Fruit fly (Drosophila melanogaster) whole organism, embryonic: ENCODE data around the gene CG32700.

Source experiments
- B-H2 ChIP-seq: fragments of 200-800 bp; sonication (Bioruptor generic); optimal IDR thresholded peaks from 2 replicates; lab custom pipeline; 2018; ENCODE audit warnings: missing biosample characterization, mild to moderate bottlenecking, missing genetic modification characterization
- BtbVII ChIP-seq: fragments of 200-800 bp; sonication (Bioruptor generic); optimal IDR thresholded peaks from 3 replicates; lab custom pipeline; 2017; ENCODE audit warnings: missing biosample characterization, mild to moderate bottlenecking, missing genetic modification characterization
- Bteb2 ChIP-seq: fragments of 200-800 bp; sonication (Bioruptor generic); optimal IDR thresholded peaks from 2 replicates; lab custom pipeline; 2016; ENCODE audit warnings: missing biosample characterization, missing genetic modification characterization
- CG11695 ChIP-seq: fragments of 200-800 bp; sonication (Bioruptor generic); IDR thresholded peaks from 3 replicates; pipeline ENCODE4 v1.3.6; 2022; ENCODE audit warnings: missing biosample characterization, missing genetic modification characterization
- CG11723 ChIP-seq: fragments of 200-800 bp; sonication (Bioruptor generic); optimal IDR thresholded peaks from 2 replicates; lab custom pipeline; 2017; ENCODE audit warnings: missing biosample characterization, mild to moderate bottlenecking, missing genetic modification characterization
- CG12219 ChIP-seq: fragments of 200-800 bp; sonication (Bioruptor generic); optimal IDR thresholded peaks from 3 replicates; lab custom pipeline; 2018; ENCODE audit warnings: missing biosample characterization, mild to moderate bottlenecking, missing genetic modification characterization
- CG14965 ChIP-seq: fragments of 200-800 bp; sonication (Bioruptor generic); optimal IDR thresholded peaks from 2 replicates; lab custom pipeline; 2016; ENCODE audit warnings: missing biosample characterization, missing genetic modification characterization, borderline replicate concordance
- CG1602 ChIP-seq: fragments of 200-800 bp; sonication (Bioruptor generic); optimal IDR thresholded peaks from 3 replicates; lab custom pipeline; 2016; ENCODE audit warnings: missing biosample characterization, missing genetic modification characterization
- CG1792 ChIP-seq: fragments of 200-800 bp; sonication (Bioruptor generic); optimal IDR thresholded peaks from 2 replicates; lab custom pipeline; 2016; ENCODE audit warnings: missing biosample characterization, missing genetic modification characterization
- CG1832 ChIP-seq: fragments of 200-800 bp; sonication (Bioruptor generic); optimal IDR thresholded peaks from 2 replicates; lab custom pipeline; 2017; ENCODE audit warnings: missing biosample characterization, mild to moderate bottlenecking, missing genetic modification characterization, inconsistent platforms
- CG18599 ChIP-seq: fragments of 200-800 bp; sonication (Bioruptor generic); optimal IDR thresholded peaks from 3 replicates; lab custom pipeline; 2017; ENCODE audit warnings: missing biosample characterization, missing genetic modification characterization, mild to moderate bottlenecking, moderate library complexity, missing genetic modification reagents
- CG2712 ChIP-seq: fragments of 200-800 bp; optimal IDR thresholded peaks from 3 replicates; lab custom pipeline; 2019; ENCODE audit warnings: missing biosample characterization, mild to moderate bottlenecking, missing genetic modification characterization, moderate library complexity
- CG2875 ChIP-seq: fragments of 200-800 bp; sonication (Bioruptor generic); optimal IDR thresholded peaks from 2 replicates; lab custom pipeline; 2017; ENCODE audit warnings: missing biosample characterization, mild to moderate bottlenecking, missing genetic modification characterization, missing genetic modification reagents
- CG4328 ChIP-seq: fragments of 200-800 bp; sonication (Bioruptor generic); optimal IDR thresholded peaks from 3 replicates; lab custom pipeline; 2017; ENCODE audit warnings: missing biosample characterization, missing genetic modification reagents, missing genetic modification characterization
- CG4730 ChIP-seq: fragments of 200-800 bp; sonication (Bioruptor generic); IDR thresholded peaks from 2 replicates; pipeline ENCODE4 v1.3.6; 2022; ENCODE audit warnings: missing biosample characterization, missing genetic modification characterization
- CG6272 ChIP-seq: fragments of 200-800 bp; sonication (Bioruptor generic); IDR thresholded peaks from 2 replicates; pipeline ENCODE4 v1.3.6; 2022; ENCODE audit warnings: missing biosample characterization, missing genetic modification characterization
- CG6813 ChIP-seq: fragments of 200-800 bp; sonication (Bioruptor generic); optimal IDR thresholded peaks from 2 replicates; lab custom pipeline; 2017; ENCODE audit warnings: missing biosample characterization, missing genetic modification characterization, mild to moderate bottlenecking, moderate library complexity, missing genetic modification reagents
- CG7271 ChIP-seq: fragments of 200-800 bp; sonication (Bioruptor generic); optimal IDR thresholded peaks from 2 replicates; lab custom pipeline; 2018; ENCODE audit warnings: missing biosample characterization, mild to moderate bottlenecking, missing genetic modification characterization, moderate library complexity
- CG7372 ChIP-seq: fragments of 200-800 bp; sonication (Bioruptor generic); IDR thresholded peaks from 2 replicates; pipeline ENCODE4 v1.3.6; 2022; ENCODE audit warnings: missing biosample characterization, missing genetic modification characterization
- CG7963 ChIP-seq: fragments of 200-800 bp; sonication (Bioruptor generic); IDR thresholded peaks from 3 replicates; pipeline ENCODE4 v1.3.6; 2022; ENCODE audit warnings: missing biosample characterization, missing genetic modification characterization; ENCODE audit not compliant: partially characterized antibody
- CG8765 ChIP-seq: fragments of 200-800 bp; sonication (Bioruptor generic); IDR thresholded peaks from 2 replicates; pipeline ENCODE4 v1.3.6; 2022; ENCODE audit warnings: missing biosample characterization, missing genetic modification characterization
- CG9817 ChIP-seq: fragments of 200-800 bp; sonication (Bioruptor generic); optimal IDR thresholded peaks from 2 replicates; lab custom pipeline; 2018; ENCODE audit warnings: missing biosample characterization, mild to moderate bottlenecking, missing genetic modification characterization, moderate library complexity
- Dfd ChIP-seq, 2 experiments: fragments of >200 bp; optimal IDR thresholded peaks; 2 replicates each; lab custom pipeline; 2017; ENCODE audit warnings: missing biosample characterization in 2 of 2, missing genetic modification characterization in 2 of 2
- Ets97D ChIP-seq: fragments of 200-800 bp; sonication (Bioruptor generic); optimal IDR thresholded peaks from 3 replicates; lab custom pipeline; 2016; ENCODE audit warnings: missing biosample characterization, missing genetic modification characterization
- HLH4C ChIP-seq: fragments of 200-800 bp; sonication (Bioruptor generic); IDR thresholded peaks from 3 replicates; pipeline ENCODE4 v1.3.6; 2022; ENCODE audit warnings: missing biosample characterization, missing genetic modification characterization; ENCODE audit not compliant: partially characterized antibody
- HLH54F ChIP-seq: fragments of 200-800 bp; sonication (Bioruptor generic); optimal IDR thresholded peaks from 3 replicates; lab custom pipeline; 2016; ENCODE audit warnings: missing biosample characterization, missing genetic modification characterization
- HLHmδ ChIP-seq: fragments of 200-800 bp; sonication (Bioruptor generic); optimal IDR thresholded peaks from 2 replicates; lab custom pipeline; 2018; ENCODE audit warnings: missing biosample characterization, mild to moderate bottlenecking, missing genetic modification characterization, moderate library complexity
- Hr51 ChIP-seq, 2 experiments: fragments of 200-800 bp; sonication (Bioruptor generic); optimal IDR thresholded peaks; 2 replicates in 1 of 2; 3 replicates in 1 of 2; lab custom pipeline; 2016 to 2018; ENCODE audit warnings: missing biosample characterization in 2 of 2, missing genetic modification characterization in 2 of 2, mild to moderate bottlenecking in 1 of 2, moderate library complexity in 1 of 2
- Med ChIP-seq: fragments of 200-800 bp; sonication (Bioruptor generic); peaks from one replicate; lab custom pipeline; 2016; ENCODE audit warnings: missing biosample characterization, missing genetic modification characterization, mild to moderate bottlenecking, inconsistent platforms, moderate library complexity
- Neu2 ChIP-seq: fragments of 200-800 bp; sonication (Bioruptor generic); optimal IDR thresholded peaks from 3 replicates; lab custom pipeline; 2016; ENCODE audit warnings: missing biosample characterization, missing genetic modification characterization, borderline replicate concordance
- Rfx ChIP-seq: fragments of 200-800 bp; sonication (Bioruptor generic); IDR thresholded peaks from 2 replicates; pipeline ENCODE4 v1.3.6; 2022; ENCODE audit warnings: missing biosample characterization, missing genetic modification characterization
- TFAM ChIP-seq: fragments of 200-800 bp; sonication (Bioruptor generic); optimal IDR thresholded peaks from 2 replicates; lab custom pipeline; 2017; ENCODE audit warnings: missing biosample characterization, missing genetic modification characterization, inconsistent platforms
- Trl ChIP-seq, 3 experiments: fragments of >200 bp in 2 of 3; fragments of 200-800 bp in 1 of 3; sonication (Bioruptor generic) in 1 of 3; optimal IDR thresholded peaks; 2 replicates in 1 of 3; 3 replicates in 2 of 3; lab custom pipeline; 2016 to 2017; ENCODE audit warnings: missing biosample characterization in 1 of 3, missing genetic modification characterization in 1 of 3
- bcd ChIP-seq: fragments of 200-800 bp; sonication (Bioruptor generic); optimal IDR thresholded peaks from 2 replicates; lab custom pipeline; 2017; ENCODE audit warnings: missing biosample characterization, mild to moderate bottlenecking, missing genetic modification characterization
- bigmax ChIP-seq: fragments of 200-800 bp; sonication (Bioruptor generic); optimal IDR thresholded peaks from 2 replicates; lab custom pipeline; 2018; ENCODE audit warnings: missing biosample characterization, mild to moderate bottlenecking, missing genetic modification characterization
- bowl ChIP-seq: fragments of 200-800 bp; sonication (Bioruptor generic); IDR thresholded peaks from 2 replicates; pipeline ENCODE4 v1.3.6; 2022; ENCODE audit warnings: missing biosample characterization, missing genetic modification characterization
- chinmo ChIP-seq: fragments of 200-800 bp; sonication (Bioruptor generic); IDR thresholded peaks from 4 replicates; pipeline ENCODE4 v1.3.6; 2022; ENCODE audit warnings: missing biosample characterization, missing genetic modification characterization; ENCODE audit not compliant: partially characterized antibody
- corto ChIP-seq: fragments of 200-800 bp; sonication (Bioruptor generic); optimal IDR thresholded peaks from 2 replicates; lab custom pipeline; 2016; ENCODE audit warnings: missing biosample characterization, mild to moderate bottlenecking, missing genetic modification characterization, moderate library complexity
- dan ChIP-seq: fragments of 200-800 bp; sonication (Bioruptor generic); IDR thresholded peaks from 2 replicates; pipeline ENCODE4 v1.3.6; 2022; ENCODE audit warnings: missing biosample characterization, missing genetic modification characterization
- dysf ChIP-seq: fragments of 200-800 bp; sonication (Bioruptor generic); IDR thresholded peaks from 3 replicates; pipeline ENCODE4 v1.3.6; 2022; ENCODE audit warnings: missing biosample characterization, missing genetic modification characterization
- hbn ChIP-seq: fragments of 200-800 bp; sonication (Bioruptor generic); IDR thresholded peaks from 2 replicates; pipeline ENCODE4 v1.3.6; 2022; ENCODE audit warnings: missing biosample characterization, missing genetic modification characterization; ENCODE audit not compliant: partially characterized antibody
- ind ChIP-seq: fragments of 200-800 bp; sonication (Bioruptor generic); optimal IDR thresholded peaks from 3 replicates; lab custom pipeline; 2016; ENCODE audit warnings: missing biosample characterization, missing genetic modification characterization
- nom ChIP-seq: fragments of 200-800 bp; sonication (Bioruptor generic); optimal IDR thresholded peaks from 2 replicates; lab custom pipeline; 2017; ENCODE audit warnings: missing biosample characterization, missing genetic modification characterization, mild to moderate bottlenecking, moderate library complexity, missing genetic modification reagents
- pfk ChIP-seq: fragments of 200-800 bp; sonication (Bioruptor generic); optimal IDR thresholded peaks from 2 replicates; lab custom pipeline; 2018; ENCODE audit warnings: missing biosample characterization, mild to moderate bottlenecking, missing genetic modification characterization, moderate library complexity
- schlank ChIP-seq: fragments of 200-800 bp; sonication (Bioruptor generic); optimal IDR thresholded peaks from 2 replicates; lab custom pipeline; 2018; ENCODE audit warnings: missing biosample characterization, mild to moderate bottlenecking, missing genetic modification characterization
- sim ChIP-seq: fragments of 200-800 bp; sonication (Bioruptor generic); IDR thresholded peaks from 2 replicates; pipeline ENCODE4 v1.3.6; 2022; ENCODE audit warnings: missing biosample characterization, missing genetic modification characterization
- vnd ChIP-seq: fragments of 200-800 bp; sonication (Bioruptor generic); IDR thresholded peaks from 3 replicates; pipeline ENCODE4 v1.3.6; 2022; ENCODE audit warnings: missing biosample characterization, missing genetic modification characterization; ENCODE audit not compliant: partially characterized antibody
- yki ChIP-seq: fragments of >200 bp; optimal IDR thresholded peaks from 3 replicates; lab custom pipeline; 2018
- zen ChIP-seq: fragments of 200-800 bp; sonication (Bioruptor generic); optimal IDR thresholded peaks from 3 replicates; lab custom pipeline; 2018; ENCODE audit warnings: missing biosample characterization, mild to moderate bottlenecking, missing genetic modification characterization, moderate library complexity
- zfh2 ChIP-seq: fragments of 200-800 bp; sonication (Bioruptor generic); optimal IDR thresholded peaks from 2 replicates; lab custom pipeline; 2016; ENCODE audit warnings: missing biosample characterization, missing genetic modification characterization

The CG32700 gene

dm6 chrX:9495945-9496445 is 54.6 kb downstream of the CG32700 start (continued):
- TF ChIP-seq CG7271 (tag; lab: Kevin White, UChicago) (no peak), HLH4C (GFP tag; lab: Robert Waterston, UW) (no peak), Neu2 (no peak), CG1832 (GFP tag; lab: Kevin White, UChicago) (peak; percentile 77), CG2712 (no peak), CG1602 (GFP tag; lab: Kevin White, UChicago) (no peak), schlank (no peak), CG12219 (GFP tag; lab: Kevin White, UChicago) (no peak), chinmo (GFP tag; lab: Robert Waterston, UW) (0 out of 4 replicates have a peak, but pooled peaks have one; percentile 64), CG18599 (no peak), bowl (no peak), Dfd (GFP tag; optimal IDR thresholded peaks at IDR 0.05; lab: Kevin White, UChicago) (no peak), zfh2 (GFP tag; lab: Kevin White, UChicago) (no peak), sim (GFP tag; lab: Robert Waterston, UW) (no peak), HLH54F (GFP tag; lab: Kevin White, UChicago) (no peak), ind (GFP tag; lab: Kevin White, UChicago) (no peak), Med (GFP tag; lab: Kevin White, UChicago) (peak; percentile 47), CG6272 (GFP tag; lab: Robert Waterston, UW) (no peak), Trl (optimal IDR thresholded peaks at IDR 0.05; lab: Kevin White, UChicago) (peak; percentile 80 to 82), Trl (GFP tag; optimal IDR thresholded peaks at IDR 0.05; lab: Kevin White, UChicago) (no peak), nom (GFP tag; lab: Kevin White, UChicago) (peak; percentile 82), CG11695 (GFP tag; lab: Robert Waterston, UW) (no peak), dan (no peak), dysf (GFP tag; lab: Robert Waterston, UW) (no peak), bigmax (GFP tag; lab: Kevin White, UChicago) (no peak), Rfx (no peak), CG4328 (GFP tag; lab: Kevin White, UChicago) (no peak), HLHmδ (GFP tag; lab: Kevin White, UChicago) (no peak), CG4730 (GFP tag; lab: Robert Waterston, UW) (no peak), CG14965 (GFP tag; lab: Kevin White, UChicago) (no peak), BtbVII (GFP tag; lab: Kevin White, UChicago) (no peak), CG2875 (GFP tag; lab: Kevin White, UChicago) (no peak), corto (GFP tag; lab: Kevin White, UChicago) (peak; percentile 17), bcd (GFP tag; lab: Kevin White, UChicago) (no peak), Bteb2 (GFP tag; lab: Kevin White, UChicago) (no peak), yki (lab: Kevin White, UChicago) (peak; percentile 59), CG11723 (GFP tag; lab: Kevin White, UChicago) (no peak), B-H2 (GFP tag; lab: Kevin White, UChicago) (no peak), CG1792 (no peak), CG6813 (GFP tag; lab: Kevin White, UChicago) (no peak), CG7372 (no peak), CG9817 (tag; lab: Kevin White, UChicago) (no peak), CG7963 (GFP tag; lab: Robert Waterston, UW) (no peak), hbn (GFP tag; lab: Robert Waterston, UW) (no peak), Ets97D (GFP tag; lab: Kevin White, UChicago) (no peak), zen (tag; lab: Kevin White, UChicago) (no peak), CG8765 (no peak), vnd (GFP tag; lab: Robert Waterston, UW) (no peak), Hr51 (GFP tag; optimal IDR thresholded peaks at IDR 0.05; lab: Kevin White, UChicago) (no peak), pfk (peak; percentile 63), TFAM (GFP tag; lab: Kevin White, UChicago) (no peak)
